Fruit fly (Drosophila melanogaster): ENCODE data around the gene Nup35.

Gene Nup35

DNA sequence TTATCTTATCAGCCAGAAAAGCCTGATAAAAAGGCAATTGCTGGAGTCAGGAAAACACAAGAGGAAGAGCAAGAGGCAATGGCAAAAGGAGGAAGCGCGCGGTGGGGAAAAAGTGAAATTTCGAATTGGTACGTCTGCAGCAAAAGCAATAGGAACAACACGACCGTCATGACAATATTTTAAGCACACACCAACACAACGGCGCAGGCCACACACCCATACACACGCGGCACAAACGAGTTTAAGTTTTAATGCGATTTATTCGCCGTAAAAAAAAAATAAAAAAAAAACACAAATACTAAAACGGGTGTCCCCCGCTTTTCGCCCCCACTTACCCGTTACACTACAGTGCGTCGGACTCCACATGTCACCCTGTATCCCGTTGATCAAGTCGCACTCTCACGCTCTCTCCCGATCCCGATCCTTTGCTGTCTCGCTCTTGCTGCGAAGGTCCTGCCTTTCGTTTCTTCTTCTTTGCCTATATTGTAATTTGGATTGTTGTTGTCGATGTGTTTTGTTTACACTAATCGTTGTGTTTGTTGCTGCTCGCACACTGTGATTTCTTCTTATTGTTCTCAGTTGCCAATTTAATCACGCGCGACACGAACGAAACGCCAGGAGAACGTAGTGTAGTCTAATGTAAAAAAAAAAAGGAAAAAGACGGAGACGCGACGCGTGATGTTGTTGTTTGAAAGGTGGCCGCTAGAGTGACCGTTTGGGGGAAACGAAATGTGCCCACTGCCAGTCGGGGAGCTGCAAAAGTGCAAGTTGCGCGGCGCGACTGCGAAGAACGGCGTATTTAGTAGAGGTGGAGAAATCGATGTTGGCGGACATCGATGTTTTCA is 905 bp upstream of the Nup35 start, which contains the start of gene Rip11 (continued):
- TF ChIP-seq chinmo (GFP tag; IDR thresholded peaks at IDR 0.05; ENCODE audit: partially characterized antibody) (no peak), cad (GFP tag; optimal IDR thresholded peaks at IDR 0.05) (no peak), ase (GFP tag; IDR thresholded peaks at IDR 0.05) (no peak), CG3838 (GFP tag; optimal IDR thresholded peaks at IDR 0.05) (no peak), sc (optimal IDR thresholded peaks at IDR 0.05) (no peak), sc (GFP tag; optimal IDR thresholded peaks at IDR 0.05) (no peak), Dad (GFP tag; optimal IDR thresholded peaks at IDR 0.05) (peak; percentile 4), CG10565 (GFP tag; optimal IDR thresholded peaks at IDR 0.05) (no peak), Opbp (GFP tag; IDR thresholded peaks at IDR 0.05; ENCODE audit: partially characterized antibody) (peak; percentile 57; the same call in 2 of the 3 replicates), CG11560 (tag; IDR thresholded peaks at IDR 0.05) (no peak), MBD-R2 (GFP tag; IDR thresholded peaks at IDR 0.05) (peak; percentile 15), Bteb2 (GFP tag; optimal IDR thresholded peaks at IDR 0.05) (peak; percentile 12), Gug (GFP tag; IDR thresholded peaks at IDR 0.05) (peak; percentile 55; the same call in 2 of the 4 replicates), CG8388 (GFP tag; optimal IDR thresholded peaks at IDR 0.05) (peak; percentile 18), Rx (GFP tag; IDR thresholded peaks at IDR 0.05) (no peak), tap (tag; optimal IDR thresholded peaks at IDR 0.05) (no peak), org-1 (GFP tag; optimal IDR thresholded peaks at IDR 0.05) (no peak), Sry-β (GFP tag; optimal IDR thresholded peaks at IDR 0.05) (no peak), Hr51 (GFP tag; optimal IDR thresholded peaks at IDR 0.05) (peak in 1 of 2 experiments; percentile 26), CG4404 (GFP tag; IDR thresholded peaks at IDR 0.05) (no peak), CG3281 (GFP tag; optimal IDR thresholded peaks at IDR 0.05) (peak; percentile 9), CG15514 (GFP tag; optimal IDR thresholded peaks at IDR 0.05) (no peak), CG14441 (GFP tag; IDR thresholded peaks at IDR 0.05) (peak; percentile 39; the same call in 1 of the 2 replicates), Dref (GFP tag; IDR thresholded peaks at IDR 0.05) (peak; percentile 63), grau (tag; optimal IDR thresholded peaks at IDR 0.05) (peak; percentile 17), Xrp1 (GFP tag; IDR thresholded peaks at IDR 0.05) (peak; percentile 52; the same call in 1 of the 2 replicates), mld (GFP tag; IDR thresholded peaks at IDR 0.05; ENCODE audit: partially characterized antibody) (no peak), stc (GFP tag; IDR thresholded peaks at IDR 0.05) (peak; percentile 43; the same call in 1 of the 2 replicates), CG11093 (GFP tag; IDR thresholded peaks at IDR 0.05) (0 out of 3 replicates have a peak, but pooled peaks have one; percentile 40), CG12391 (tag; optimal IDR thresholded peaks at IDR 0.05) (no peak), prd (optimal IDR thresholded peaks at IDR 0.05) (no peak), prd (GFP tag; IDR thresholded peaks at IDR 0.05) (0 out of 3 replicates have a peak, but pooled peaks have one; percentile 17), run (tag; optimal IDR thresholded peaks at IDR 0.05) (no peak), CG5245 (GFP tag; optimal IDR thresholded peaks at IDR 0.05) (peak; percentile 44), hkb (optimal IDR thresholded peaks at IDR 0.05) (no peak), hkb (GFP tag; IDR thresholded peaks at IDR 0.05) (peak; percentile 41; the same call in 1 of the 2 replicates), CG16779 (GFP tag; IDR thresholded peaks at IDR 0.05) (no peak), CG3847 (GFP tag; IDR thresholded peaks at IDR 0.05) (no peak; the same call in 1 of the 2 replicates), CG11504 (tag; optimal IDR thresholded peaks at IDR 0.05) (peak; percentile 12), Dbx (GFP tag; IDR thresholded peaks at IDR 0.05) (peak; percentile 24; the same call in 2 of the 3 replicates), CG6689 (GFP tag; IDR thresholded peaks at IDR 0.05) (peak; percentile 54), pros (GFP tag; optimal IDR thresholded peaks at IDR 0.05) (no peak), CG4854 (GFP tag; optimal IDR thresholded peaks at IDR 0.05) (no peak), Lhr (GFP tag; optimal IDR thresholded peaks at IDR 0.05) (no peak), sens-2 (GFP tag; IDR thresholded peaks at IDR 0.05) (no peak), dm (GFP tag; optimal IDR thresholded peaks at IDR 0.05) (peak; percentile 18), CTCF (GFP tag; optimal IDR thresholded peaks at IDR 0.05) (peak; percentile 29)

Data from whole organism, embryonic.